Fruit fly (Drosophila melanogaster): ENCODE data around the gene CG11601.
A peak's percentile ranks its signal among the peaks of the same experiment; 100 is the strongest.

Gene CG11601

DNA sequence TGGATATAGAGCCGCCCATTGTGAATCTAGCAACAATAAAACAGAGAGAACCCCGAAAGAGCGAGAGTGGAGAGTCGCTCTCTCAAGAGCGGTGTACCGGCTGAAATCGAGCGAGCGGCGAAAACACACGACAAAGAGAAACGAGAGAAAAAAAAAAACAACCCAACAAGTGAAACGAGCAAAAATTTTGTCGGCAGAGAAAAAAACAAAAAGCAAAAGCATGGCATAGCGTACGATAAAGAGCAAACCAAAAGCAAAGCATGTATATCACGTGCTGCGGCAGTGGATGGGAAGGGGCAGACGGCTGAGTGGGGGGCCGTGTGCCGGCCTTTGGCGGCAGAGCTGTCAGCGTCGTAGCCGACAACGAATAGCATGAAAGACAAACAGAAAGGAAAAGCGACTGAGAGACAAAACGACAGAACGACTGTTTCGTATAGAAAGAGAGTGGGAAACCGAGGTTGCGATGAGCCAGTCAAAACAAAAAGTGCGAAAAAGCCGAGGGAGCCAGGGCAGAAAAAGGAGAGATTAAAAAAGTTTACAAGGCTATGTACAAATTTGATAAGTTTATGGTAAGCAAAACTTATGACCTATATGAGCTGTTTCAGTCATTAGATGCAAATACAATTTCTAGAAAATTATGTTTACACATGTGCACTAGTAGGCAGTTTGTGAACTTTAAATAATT is 36.3 kb downstream of the CG11601 start (continued):
- TF ChIP-seq CG2116 (GFP tag; optimal IDR thresholded peaks at IDR 0.05) (no peak), E2f1 (GFP tag; IDR thresholded peaks at IDR 0.05) (no peak), kay (GFP tag; optimal IDR thresholded peaks at IDR 0.05) (no peak), CG9876 (GFP tag; optimal IDR thresholded peaks at IDR 0.05) (no peak), caup (GFP tag; optimal IDR thresholded peaks at IDR 0.05; ENCODE audit: severe bottlenecking) (no peak), repo (GFP tag; optimal IDR thresholded peaks at IDR 0.05) (no peak), CG4282 (GFP tag; optimal IDR thresholded peaks at IDR 0.05) (no peak), Gsc (GFP tag; IDR thresholded peaks at IDR 0.05) (no peak), Abd-B (GFP tag; optimal IDR thresholded peaks at IDR 0.05) (no peak), Jarid2 (GFP tag; optimal IDR thresholded peaks at IDR 0.05) (no peak), Sry-β (GFP tag; optimal IDR thresholded peaks at IDR 0.05) (no peak), Trl (optimal IDR thresholded peaks at IDR 0.05) (peak; percentile 96 to 98), Trl (GFP tag; optimal IDR thresholded peaks at IDR 0.05) (peak; percentile 68), CG17829 (tag; optimal IDR thresholded peaks at IDR 0.05) (no peak), Oli (tag; optimal IDR thresholded peaks at IDR 0.05) (no peak), pita (GFP tag; optimal IDR thresholded peaks at IDR 0.05) (no peak), CG17802 (tag; optimal IDR thresholded peaks at IDR 0.05) (no peak), Hr51 (GFP tag; optimal IDR thresholded peaks at IDR 0.05) (no peak), D19B (GFP tag; optimal IDR thresholded peaks at IDR 0.05) (no peak), CG7271 (tag; optimal IDR thresholded peaks at IDR 0.05) (no peak), Bgb (GFP tag; IDR thresholded peaks at IDR 0.05; ENCODE audit: partially characterized antibody) (peak; percentile 23; the same call in 1 of the 2 replicates), ftz-f1 (GFP tag; optimal IDR thresholded peaks at IDR 0.05) (peak; percentile 67), CG2199 (GFP tag; IDR thresholded peaks at IDR 0.05) (0 out of 3 replicates have a peak, but pooled peaks have one; percentile 37), E2f2 (GFP tag; IDR thresholded peaks at IDR 0.05) (no peak), CG2120 (GFP tag; optimal IDR thresholded peaks at IDR 0.05) (no peak), Scr (GFP tag; IDR thresholded peaks at IDR 0.05; ENCODE audit: partially characterized antibody) (peak; percentile 43), CG5245 (GFP tag; optimal IDR thresholded peaks at IDR 0.05) (no peak), CG18619 (GFP tag; optimal IDR thresholded peaks at IDR 0.05) (no peak), CG32767 (GFP tag; IDR thresholded peaks at IDR 0.05) (no peak), CG3726 (GFP tag; IDR thresholded peaks at IDR 0.05) (no peak), CG15269 (tag; optimal IDR thresholded peaks at IDR 0.05) (no peak), HLHmδ (GFP tag; optimal IDR thresholded peaks at IDR 0.05) (peak; percentile 11), Dad (GFP tag; optimal IDR thresholded peaks at IDR 0.05) (no peak), so (GFP tag; IDR thresholded peaks at IDR 0.05) (peak; percentile 67; the same call in 1 of the 3 replicates), CG2129 (GFP tag; IDR thresholded peaks at IDR 0.05; ENCODE audit: partially characterized antibody) (no peak), jigr1 (GFP tag; IDR thresholded peaks at IDR 0.05) (no peak), MTF-1 (GFP tag; optimal IDR thresholded peaks at IDR 0.05; ENCODE audit: borderline replicate concordance) (no peak), CG31365 (tag; optimal IDR thresholded peaks at IDR 0.05) (no peak), Camta (GFP tag; optimal IDR thresholded peaks at IDR 0.05) (no peak), CG11093 (GFP tag; IDR thresholded peaks at IDR 0.05) (no peak), Hmr (GFP tag; optimal IDR thresholded peaks at IDR 0.05) (no peak), Blimp-1 (GFP tag; optimal IDR thresholded peaks at IDR 0.05) (peak; percentile 9), CG10321 (GFP tag; IDR thresholded peaks at IDR 0.05) (no peak), tx (GFP tag; optimal IDR thresholded peaks at IDR 0.05) (no peak), CG1603 (tag; optimal IDR thresholded peaks at IDR 0.05) (no peak), Dfd (GFP tag; optimal IDR thresholded peaks at IDR 0.05) (no peak), CG10654 (GFP tag; optimal IDR thresholded peaks at IDR 0.05) (no peak), Stat92E (GFP tag; optimal IDR thresholded peaks at IDR 0.05) (peak in 1 of 3 experiments; percentile 46), CG32772 (GFP tag; IDR thresholded peaks at IDR 0.05) (peak; percentile 39; the same call in 1 of the 2 replicates)

Data from whole organism, embryonic.